Worm (Caenorhabditis elegans): ENCODE results near the gene nhr-41.

DNA sequence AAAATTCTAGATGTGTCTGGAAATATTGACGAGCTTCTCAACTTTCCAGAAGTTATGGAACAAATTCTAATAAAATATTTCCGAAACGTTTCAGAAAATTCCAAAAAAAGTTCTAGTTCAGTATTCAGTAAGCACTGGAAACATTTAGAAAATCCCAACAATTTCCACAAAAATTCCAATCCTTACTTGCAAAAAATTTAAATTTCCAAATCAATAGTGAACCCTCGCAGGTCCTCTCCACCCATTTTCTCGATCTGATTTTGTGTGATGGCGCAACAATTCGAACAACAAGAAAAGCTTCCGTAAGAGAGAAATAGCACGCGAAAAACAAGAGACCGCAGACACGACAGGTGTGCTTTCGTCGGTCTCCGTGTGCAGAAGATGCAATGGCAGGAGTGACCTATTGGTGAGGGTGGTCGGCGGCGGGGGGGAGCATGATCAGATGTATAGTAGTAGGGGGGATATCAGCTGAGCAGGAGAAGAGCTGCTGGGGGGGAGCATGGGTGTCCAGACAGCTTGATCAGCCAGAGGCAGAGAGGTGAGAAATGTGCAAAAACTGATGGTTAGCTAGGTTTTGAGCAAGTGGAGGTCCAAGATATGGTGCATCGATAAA is 24.3 kb upstream of the nhr-41 start:
- no peak for TF ChIP-seq lin-13 (GFP tag; optimal IDR thresholded peaks at IDR 0.05)
- no peak for TF ChIP-seq mab-5 (tag; optimal IDR thresholded peaks at IDR 0.05)
- TF ChIP-seq zag-1 (tag; optimal IDR thresholded peaks at IDR 0.05) = no peak
- no peak for TF ChIP-seq mdl-1 (tag; optimal IDR thresholded peaks at IDR 0.05)

Data from whole organism, L2 larva.